Fruit fly (Drosophila melanogaster) Kc167 (cell line): ENCODE data around the gene euc.

Experiments used
- Myc ChIP-seq: fragments of >200 bp; optimal IDR thresholded peaks from 2 replicates; lab custom pipeline; 2017; ENCODE audit warnings: missing external identifiers
- Sin3A ChIP-seq: fragments of >200 bp; optimal IDR thresholded peaks from 2 replicates; lab custom pipeline; 2018; ENCODE audit warnings: missing external identifiers
- h ChIP-seq: fragments of >200 bp; optimal IDR thresholded peaks from 3 replicates; lab custom pipeline; 2018; ENCODE audit warnings: missing external identifiers
- insv ChIP-seq: fragments of >200 bp; optimal IDR thresholded peaks from 3 replicates; lab custom pipeline; 2018; ENCODE audit warnings: missing external identifiers
- psq ChIP-seq: fragments of >200 bp; optimal IDR thresholded peaks from 2 replicates; lab custom pipeline; 2017; ENCODE audit warnings: missing external identifiers
- ttk ChIP-seq: sonication (Bioruptor generic); optimal IDR thresholded peaks from 2 replicates; lab custom pipeline; 2017; ENCODE audit warnings: missing external identifiers

euc gene

dm6 chr3R:18986089-18986887 lies 7.7 kb upstream of the euc start:
- TF ChIP-seq Myc (lab: Kevin White, UChicago) = no peak
- TF ChIP-seq insv (lab: Kevin White, UChicago) = no peak
- no peak for TF ChIP-seq psq (lab: Kevin White, UChicago)
- TF ChIP-seq ttk = no peak
- TF ChIP-seq Sin3A (lab: Kevin White, UChicago) = no peak
- TF ChIP-seq h (lab: Kevin White, UChicago) = no peak

- TF ChIP-seq h (lab: Kevin White, UChicago) (no peak), ttk (no peak), psq (lab: Kevin White, UChicago) (no peak), Myc (lab: Kevin White, UChicago) (no peak)
These were observed 6.6 kb upstream of the euc start for dm6 chr3R:18985114-18985785.

dm6 chr3R:18983614-18984185 lies 5.1 kb upstream of the euc start, which contains the start of the genes snRNP-U1-C and gukh:
Gene snRNP-U1-C, minus strand, starts transcription at chr3R:18983650.
Gene gukh, plus strand, starts transcription at chr3R:18984025.
- TF ChIP-seq h (lab: Kevin White, UChicago) = no peak
- TF ChIP-seq ttk = no peak
- TF ChIP-seq Myc (lab: Kevin White, UChicago) = no peak
- no peak for TF ChIP-seq Sin3A (lab: Kevin White, UChicago)
- no peak for TF ChIP-seq insv (lab: Kevin White, UChicago)
- TF ChIP-seq psq (lab: Kevin White, UChicago) = no peak

- TF ChIP-seq ttk = no peak
- no peak for TF ChIP-seq Sin3A (lab: Kevin White, UChicago)
- no peak for TF ChIP-seq psq (lab: Kevin White, UChicago)
- TF ChIP-seq h (lab: Kevin White, UChicago) = no peak
- TF ChIP-seq Myc (lab: Kevin White, UChicago) = no peak
- TF ChIP-seq insv (lab: Kevin White, UChicago) = no peak
These were observed 2.4 kb upstream of the euc start, which contains the start of the genes dnk and Smu1 for dm6 chr3R:18980863-18981536. Gene dnk, plus strand, starts transcription at chr3R:18980995. Gene Smu1, minus strand, starts transcription at chr3R:18981324.

dm6 chr3R:18964819-18965218 lies 13.8 kb downstream of the euc start:
- TF ChIP-seq insv (lab: Kevin White, UChicago) (no peak), ttk (no peak), psq (lab: Kevin White, UChicago) (no peak), Myc (lab: Kevin White, UChicago) (no peak), Sin3A (lab: Kevin White, UChicago) (no peak), h (lab: Kevin White, UChicago) (no peak)

dm6 chr3R:18949896-18950295 lies 28.7 kb downstream of the euc start, which contains the start of gene CG43732:
Gene CG43732, plus strand, starts transcription at chr3R:18950196.
- TF ChIP-seq Sin3A (lab: Kevin White, UChicago) = no peak
- no peak for TF ChIP-seq ttk
- TF ChIP-seq insv (lab: Kevin White, UChicago) = no peak
- no peak for TF ChIP-seq h (lab: Kevin White, UChicago)
- TF ChIP-seq psq (lab: Kevin White, UChicago) = no peak
- no peak for TF ChIP-seq Myc (lab: Kevin White, UChicago)

- no peak for TF ChIP-seq h (lab: Kevin White, UChicago)
- no peak for TF ChIP-seq psq (lab: Kevin White, UChicago)
These were observed 29.5 kb downstream of the euc start for dm6 chr3R:18949131-18949530.

- TF ChIP-seq Sin3A (lab: Kevin White, UChicago) (no peak), psq (lab: Kevin White, UChicago) (no peak), insv (lab: Kevin White, UChicago) (no peak), h (lab: Kevin White, UChicago) (no peak), Myc (lab: Kevin White, UChicago) (no peak), ttk (no peak)
These were observed 31.3 kb downstream of the euc start for dm6 chr3R:18947307-18947706.

- TF ChIP-seq h (lab: Kevin White, UChicago) (no peak), ttk (no peak), Myc (lab: Kevin White, UChicago) (no peak), insv (lab: Kevin White, UChicago) (no peak), Sin3A (lab: Kevin White, UChicago) (no peak), psq (lab: Kevin White, UChicago) (no peak)
These were observed 46.9 kb downstream of the euc start for dm6 chr3R:18931725-18932124.

dm6 chr3R:18928918-18929705 lies 49.5 kb downstream of the euc start, which contains the start of gene CG42613:
Gene CG42613, plus strand, starts transcription at chr3R:18929196.
- TF ChIP-seq Sin3A (lab: Kevin White, UChicago) = no peak
- TF ChIP-seq Myc (lab: Kevin White, UChicago) = no peak
- no peak for TF ChIP-seq ttk
- no peak for TF ChIP-seq psq (lab: Kevin White, UChicago)
- TF ChIP-seq insv (lab: Kevin White, UChicago) = no peak
- no peak for TF ChIP-seq h (lab: Kevin White, UChicago)
